Worm (Caenorhabditis elegans) whole organism, L3 larva: ENCODE data around the gene W03D2.9.

ENCODE experiments used
- R02D3.7 ChIP-seq: fragments of 150-350 bp; optimal IDR thresholded peaks from 2 replicates; lab custom pipeline; 2014; ENCODE audit warnings: missing biosample characterization, missing genetic modification characterization
- aly-2 ChIP-seq: fragments of 150-350 bp; optimal IDR thresholded peaks from 2 replicates; lab custom pipeline; 2014; ENCODE audit warnings: missing biosample characterization, missing genetic modification characterization
- ama-1 ChIP-seq: fragments of 150-350 bp; optimal IDR thresholded peaks from 2 replicates; lab custom pipeline; 2018
- ceh-16 ChIP-seq: sonication (generic microtip); optimal IDR thresholded peaks from 2 replicates; lab custom pipeline; 2017; ENCODE audit warnings: missing biosample characterization, missing genetic modification characterization
- ceh-28 ChIP-seq: fragments of 150-350 bp; optimal IDR thresholded peaks from 2 replicates; lab custom pipeline; 2014; ENCODE audit warnings: missing biosample characterization, missing genetic modification reagents, missing genetic modification characterization
- ceh-82 ChIP-seq: fragments of 150-350 bp; optimal IDR thresholded peaks from 2 replicates; lab custom pipeline; 2014; ENCODE audit warnings: missing biosample characterization, missing genetic modification characterization
- ceh-9 ChIP-seq: sonication (generic microtip); optimal IDR thresholded peaks from 2 replicates; lab custom pipeline; 2018; ENCODE audit warnings: missing biosample characterization, missing genetic modification characterization
- egl-27 ChIP-seq: sonication (generic microtip); optimal IDR thresholded peaks from 4 replicates; lab custom pipeline; 2017; ENCODE audit warnings: missing biosample characterization, missing genetic modification reagents, missing genetic modification characterization
- egl-5 ChIP-seq: fragments of 150-350 bp; optimal IDR thresholded peaks from 2 replicates; lab custom pipeline; 2017; ENCODE audit warnings: missing biosample characterization, missing genetic modification reagents, missing genetic modification characterization, inconsistent platforms
- elt-1 ChIP-seq: fragments of 150-350 bp; optimal IDR thresholded peaks from 2 replicates; lab custom pipeline; 2014; ENCODE audit warnings: missing biosample characterization, missing genetic modification characterization
- eor-1 ChIP-seq, 2 experiments: fragments of 150-350 bp; optimal IDR thresholded peaks; 2 replicates each; lab custom pipeline; 2014 to 2018; ENCODE audit warnings: missing biosample characterization in 2 of 2, missing genetic modification characterization in 2 of 2
- fkh-10 ChIP-seq: sonication (generic microtip); optimal IDR thresholded peaks from 2 replicates; lab custom pipeline; 2017; ENCODE audit warnings: missing biosample characterization, missing genetic modification reagents, missing genetic modification characterization
- fos-1 ChIP-seq: fragments of 150-350 bp; optimal IDR thresholded peaks from 2 replicates; lab custom pipeline; 2014; ENCODE audit warnings: missing biosample characterization, missing genetic modification characterization
- hmg-11 ChIP-seq: sonication (generic microtip); optimal IDR thresholded peaks from 2 replicates; lab custom pipeline; 2016; ENCODE audit warnings: missing genetic modification characterization, missing compliant biosample characterization
- jun-1 ChIP-seq: fragments of 150-350 bp; optimal IDR thresholded peaks from 2 replicates; lab custom pipeline; 2014; ENCODE audit warnings: missing biosample characterization, missing genetic modification reagents, missing genetic modification characterization
- lin-39 ChIP-seq: fragments of 150-350 bp; optimal IDR thresholded peaks from 2 replicates; lab custom pipeline; 2018; ENCODE audit warnings: missing biosample characterization, missing genetic modification reagents, missing genetic modification characterization
- lsy-12 ChIP-seq: sonication (generic microtip); optimal IDR thresholded peaks from 2 replicates; lab custom pipeline; 2016; ENCODE audit warnings: mild to moderate bottlenecking, missing genetic modification characterization, missing compliant biosample characterization
- mdl-1 ChIP-seq: fragments of 150-350 bp; optimal IDR thresholded peaks from 2 replicates; lab custom pipeline; 2014; ENCODE audit warnings: missing biosample characterization, missing genetic modification characterization
- mml-1 ChIP-seq: fragments of 150-350 bp; sonication (generic microtip); optimal IDR thresholded peaks from 3 replicates; lab custom pipeline; 2014; ENCODE audit warnings: missing biosample characterization, missing genetic modification characterization
- nfya-1 ChIP-seq: sonication (generic microtip); optimal IDR thresholded peaks from 2 replicates; lab custom pipeline; 2017; ENCODE audit warnings: missing genetic modification characterization, mild to moderate bottlenecking, missing compliant biosample characterization, antibody characterized with exemption, moderate library complexity; ENCODE audit not compliant: insufficient read depth
- nhr-11 ChIP-seq: fragments of 150-350 bp; optimal IDR thresholded peaks from 2 replicates; lab custom pipeline; 2014; ENCODE audit warnings: missing biosample characterization, missing genetic modification characterization
- nhr-12 ChIP-seq: fragments of 150-350 bp; optimal IDR thresholded peaks from 2 replicates; lab custom pipeline; 2014; ENCODE audit warnings: missing biosample characterization, missing genetic modification characterization
- nhr-23 ChIP-seq: fragments of 150-350 bp; optimal IDR thresholded peaks from 2 replicates; lab custom pipeline; 2014; ENCODE audit warnings: missing biosample characterization, missing genetic modification reagents, missing genetic modification characterization
- nhr-28 ChIP-seq: fragments of 150-350 bp; optimal IDR thresholded peaks from 2 replicates; lab custom pipeline; 2014; ENCODE audit warnings: missing biosample characterization, missing genetic modification characterization
- nhr-43 ChIP-seq: sonication (generic microtip); optimal IDR thresholded peaks from 2 replicates; lab custom pipeline; 2016; ENCODE audit warnings: mild to moderate bottlenecking, missing genetic modification characterization, missing compliant biosample characterization; ENCODE audit not compliant: poor library complexity, severe bottlenecking
- nhr-67 ChIP-seq: fragments of 150-350 bp; optimal IDR thresholded peaks from 2 replicates; lab custom pipeline; 2014; ENCODE audit warnings: missing biosample characterization, missing genetic modification characterization
- nhr-76 ChIP-seq: fragments of 150-350 bp; sonication (generic microtip); optimal IDR thresholded peaks from 5 replicates; lab custom pipeline; 2014; ENCODE audit warnings: missing biosample characterization, missing genetic modification characterization
- pha-4 ChIP-seq: fragments of 150-350 bp; optimal IDR thresholded peaks from 2 replicates; lab custom pipeline; 2014; ENCODE audit warnings: missing biosample characterization, missing genetic modification reagents, missing genetic modification characterization
- sea-2 ChIP-seq: fragments of 150-350 bp; sonication (generic microtip); optimal IDR thresholded peaks from 4 replicates; lab custom pipeline; 2014; ENCODE audit warnings: missing biosample characterization, missing genetic modification reagents, missing genetic modification characterization
- skn-1 ChIP-seq: fragments of 150-350 bp; optimal IDR thresholded peaks from 2 replicates; lab custom pipeline; 2014; ENCODE audit warnings: missing biosample characterization, missing genetic modification characterization
- snpc-4 ChIP-seq: fragments of 150-350 bp; optimal IDR thresholded peaks from 2 replicates; lab custom pipeline; 2014; ENCODE audit warnings: missing biosample characterization, missing genetic modification characterization
- tbx-2 ChIP-seq: sonication (generic microtip); optimal IDR thresholded peaks from 2 replicates; lab custom pipeline; 2016; ENCODE audit warnings: mild to moderate bottlenecking, missing genetic modification characterization, missing compliant biosample characterization
- unc-39 ChIP-seq: sonication (generic microtip); optimal IDR thresholded peaks from 4 replicates; lab custom pipeline; 2017; ENCODE audit warnings: missing biosample characterization, missing genetic modification characterization
- unc-62 ChIP-seq: fragments of 150-350 bp; sonication (generic microtip); optimal IDR thresholded peaks from 4 replicates; lab custom pipeline; 2014; ENCODE audit warnings: missing biosample characterization, missing genetic modification reagents, missing genetic modification characterization
- zag-1 ChIP-seq: fragments of 150-350 bp; optimal IDR thresholded peaks from 2 replicates; lab custom pipeline; 2014; ENCODE audit warnings: missing biosample characterization, missing genetic modification characterization
- ztf-11 ChIP-seq: fragments of 150-350 bp; optimal IDR thresholded peaks from 2 replicates; lab custom pipeline; 2014; ENCODE audit warnings: missing biosample characterization, missing genetic modification characterization

Gene W03D2.9

DNA sequence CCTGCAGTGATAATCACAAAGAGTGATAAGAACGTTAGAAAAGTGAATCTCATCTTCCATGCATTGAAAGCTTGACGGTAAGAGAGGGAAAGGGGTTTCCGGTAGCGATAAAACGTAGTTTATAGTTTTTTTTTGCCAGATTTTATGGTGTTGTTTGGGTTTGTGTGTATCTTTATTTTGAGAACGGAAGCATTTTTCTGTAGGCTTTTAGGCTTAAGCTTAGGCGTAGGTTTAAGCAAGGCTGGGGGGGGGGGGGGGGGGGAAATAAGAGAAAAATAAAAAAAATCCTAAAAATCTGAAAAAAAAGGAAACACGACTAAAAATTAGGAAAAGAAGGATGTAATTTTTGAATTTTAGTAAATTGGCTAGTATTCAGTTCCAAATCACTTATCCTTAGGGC is 4.4 kb upstream of the W03D2.9 start, which contains the start of gene C35B1.8:
C35B1.8 (minus strand) TSS at position 101 of the 400 bp plus-strand sequence.
- TF ChIP-seq lsy-12 (tag; lab: Kevin White, UChicago) (no peak), fkh-10 (GFP tag; lab: Kevin White, UChicago) (no peak), R02D3.7 (tag; lab: Kevin White, UChicago) (no peak), unc-39 (tag; lab: Kevin White, UChicago) (no peak), ceh-28 (tag; lab: Kevin White, UChicago) (no peak), nhr-76 (tag; lab: Kevin White, UChicago) (no peak), ceh-9 (tag; lab: Kevin White, UChicago) (no peak), fos-1 (tag; lab: Kevin White, UChicago) (no peak), jun-1 (tag; lab: Kevin White, UChicago) (no peak), lin-39 (tag; lab: Kevin White, UChicago) (no peak)

ce11 chrIV:4076690-4077295 is 2.3 kb upstream of the W03D2.9 start:
- TF ChIP-seq ceh-82 (tag; lab: Kevin White, UChicago) (no peak), ztf-11 (tag; lab: Kevin White, UChicago) (no peak), nhr-43 (tag; lab: Kevin White, UChicago) (no peak), R02D3.7 (tag; lab: Kevin White, UChicago) (no peak), nhr-23 (tag; lab: Kevin White, UChicago) (no peak), hmg-11 (tag; lab: Kevin White, UChicago) (no peak), ceh-28 (tag; lab: Kevin White, UChicago) (no peak), egl-27 (tag; lab: Kevin White, UChicago) (no peak), nfya-1 (tag; lab: Kevin White, UChicago) (no peak), lin-39 (tag; lab: Kevin White, UChicago) (no peak), unc-62 (GFP tag; lab: Kevin White, UChicago) (no peak), nhr-12 (no peak), mdl-1 (tag; lab: Kevin White, UChicago) (no peak), sea-2 (no peak), lsy-12 (tag; lab: Kevin White, UChicago) (no peak), nhr-76 (tag; lab: Kevin White, UChicago) (no peak)

DNA sequence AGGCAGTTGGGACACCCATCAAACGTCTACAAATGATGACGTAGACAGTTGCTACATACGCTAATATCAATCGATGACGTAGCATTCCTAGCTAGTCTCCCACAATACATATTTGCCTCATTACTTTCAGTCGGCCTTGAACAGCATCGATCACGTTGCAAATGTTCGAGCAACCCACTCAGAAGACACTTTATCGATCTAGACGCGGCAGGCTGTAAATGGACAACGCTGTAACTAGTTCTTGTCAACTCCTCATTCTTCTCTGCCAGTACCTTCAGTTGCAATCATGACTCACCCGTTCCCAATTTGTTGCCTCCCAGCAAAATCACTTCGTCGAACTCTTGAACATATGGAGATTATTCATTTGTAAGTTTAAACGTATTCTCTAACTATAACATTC is 2.5 kb downstream of the W03D2.9 start, which contains the start of gene pqn-75:
pqn-75 (plus strand) TSS at position 301 of the 400 bp plus-strand sequence.
- TF ChIP-seq aly-2 (tag; lab: Kevin White, UChicago), result no peak
- no peak for TF ChIP-seq snpc-4 (tag; lab: Kevin White, UChicago)
- TF ChIP-seq elt-1 (tag; lab: Kevin White, UChicago), result no peak
- TF ChIP-seq unc-62 (GFP tag; lab: Kevin White, UChicago), result no peak
- TF ChIP-seq mml-1 (tag; lab: Kevin White, UChicago), result no peak
- no peak for TF ChIP-seq ama-1
- no peak for TF ChIP-seq fos-1 (tag; lab: Kevin White, UChicago)
- no peak for TF ChIP-seq zag-1 (tag; lab: Kevin White, UChicago)
- TF ChIP-seq sea-2, result no peak
- TF ChIP-seq eor-1 (tag; optimal IDR thresholded peaks at IDR 0.05; lab: Kevin White, UChicago), result no peak
- TF ChIP-seq pha-4, result no peak
- no peak for TF ChIP-seq nfya-1 (tag; lab: Kevin White, UChicago)
- no peak for TF ChIP-seq nhr-67 (tag; lab: Kevin White, UChicago)
- TF ChIP-seq unc-39 (tag; lab: Kevin White, UChicago), result no peak
- no peak for TF ChIP-seq nhr-12
- no peak for TF ChIP-seq nhr-28 (tag; lab: Kevin White, UChicago)
- TF ChIP-seq skn-1, result no peak
- TF ChIP-seq egl-5 (tag; lab: Kevin White, UChicago), result no peak
- TF ChIP-seq tbx-2 (tag; lab: Kevin White, UChicago), result no peak
- no peak for TF ChIP-seq mdl-1 (tag; lab: Kevin White, UChicago)

DNA sequence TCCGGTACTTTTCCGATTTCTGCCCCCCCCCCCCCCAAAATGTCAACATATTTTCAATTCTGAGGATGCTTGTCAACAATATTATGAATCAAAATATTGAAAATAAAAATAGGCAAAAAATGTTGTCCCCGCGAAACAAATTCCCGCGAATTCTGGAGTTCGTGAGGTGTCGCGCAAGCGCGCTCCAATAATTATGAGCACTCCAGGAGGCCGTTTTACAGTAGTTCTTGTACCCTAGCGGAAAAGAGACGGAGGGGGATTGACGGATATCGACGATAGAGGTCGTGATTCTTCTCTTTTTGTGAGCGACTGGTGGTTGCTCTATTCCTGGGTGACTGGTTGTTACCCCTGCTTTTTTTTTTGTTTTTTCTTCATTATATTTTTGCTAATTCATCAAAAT is 3.7 kb downstream of the W03D2.9 start:
- no peak for TF ChIP-seq zag-1 (tag; lab: Kevin White, UChicago)
- TF ChIP-seq aly-2 (tag; lab: Kevin White, UChicago), result no peak
- TF ChIP-seq R02D3.7 (tag; lab: Kevin White, UChicago), result no peak
- no peak for TF ChIP-seq nhr-11 (tag; lab: Kevin White, UChicago)
- no peak for TF ChIP-seq nhr-67 (tag; lab: Kevin White, UChicago)
- TF ChIP-seq ceh-16 (tag; lab: Kevin White, UChicago), result no peak
- no peak for TF ChIP-seq unc-62 (GFP tag; lab: Kevin White, UChicago)
- TF ChIP-seq egl-27 (tag; lab: Kevin White, UChicago), result no peak
- no peak for TF ChIP-seq nhr-28 (tag; lab: Kevin White, UChicago)
- TF ChIP-seq, all 47 proteins: peak for 0
